Worm (Caenorhabditis elegans) whole organism, L2 larva: ENCODE results near the gene R04B5.6.
A peak's percentile ranks its signal among the peaks of the same experiment; 100 is the strongest.

ENCODE experiments used
- C34F6.9 ChIP-seq: fragments of 150-350 bp; optimal IDR thresholded peaks from 2 replicates; lab custom pipeline; 2014; ENCODE audit warnings: missing biosample characterization, missing genetic modification characterization
- F13H6.1 ChIP-seq: sonication (generic microtip); optimal IDR thresholded peaks from 2 replicates; lab custom pipeline; 2016; ENCODE audit warnings: missing genetic modification characterization, missing compliant biosample characterization
- R02D3.7 ChIP-seq: fragments of 150-350 bp; optimal IDR thresholded peaks from 2 replicates; lab custom pipeline; 2014; ENCODE audit warnings: missing biosample characterization, missing genetic modification characterization
- Y55F3AM.14 ChIP-seq: fragments of 200-800 bp; sonication (Bioruptor generic); optimal IDR thresholded peaks from 2 replicates; lab custom pipeline; 2018; ENCODE audit warnings: mild to moderate bottlenecking, missing genetic modification characterization, missing compliant biosample characterization
- ZK546.5 ChIP-seq: sonication (generic microtip); optimal IDR thresholded peaks from 2 replicates; lab custom pipeline; 2017; ENCODE audit warnings: missing biosample characterization, missing genetic modification characterization
- alr-1 ChIP-seq: fragments of 150-350 bp; optimal IDR thresholded peaks from 2 replicates; lab custom pipeline; 2014; ENCODE audit warnings: missing biosample characterization, missing genetic modification characterization
- aly-2 ChIP-seq: fragments of 150-350 bp; optimal IDR thresholded peaks from 2 replicates; lab custom pipeline; 2014; ENCODE audit warnings: missing biosample characterization, missing genetic modification characterization
- ama-1 ChIP-seq: fragments of 150-350 bp; optimal IDR thresholded peaks from 2 replicates; lab custom pipeline; 2018; ENCODE audit warnings: inconsistent platforms
- blmp-1 ChIP-seq: sonication (generic microtip); optimal IDR thresholded peaks from 2 replicates; lab custom pipeline; 2017; ENCODE audit warnings: missing genetic modification characterization, mild to moderate bottlenecking, missing compliant biosample characterization, antibody characterized with exemption, moderate library complexity; ENCODE audit not compliant: insufficient read depth
- ceh-16 ChIP-seq: fragments of 150-350 bp; optimal IDR thresholded peaks from 2 replicates; lab custom pipeline; 2014; ENCODE audit warnings: missing biosample characterization, missing genetic modification characterization
- ceh-82 ChIP-seq: fragments of 150-350 bp; optimal IDR thresholded peaks from 2 replicates; lab custom pipeline; 2014; ENCODE audit warnings: missing biosample characterization, missing genetic modification characterization
- crh-2 ChIP-seq: sonication (generic microtip); optimal IDR thresholded peaks from 2 replicates; lab custom pipeline; 2017; ENCODE audit warnings: missing biosample characterization, missing genetic modification characterization
- dmd-4 ChIP-seq: sonication (generic microtip); optimal IDR thresholded peaks from 2 replicates; lab custom pipeline; 2017; ENCODE audit warnings: missing biosample characterization, missing genetic modification characterization
- egl-27 ChIP-seq: sonication (generic microtip); optimal IDR thresholded peaks from 3 replicates; lab custom pipeline; 2017; ENCODE audit warnings: missing biosample characterization, missing genetic modification reagents, missing genetic modification characterization
- elt-1 ChIP-seq: fragments of 150-350 bp; optimal IDR thresholded peaks from 2 replicates; lab custom pipeline; 2014; ENCODE audit warnings: missing biosample characterization, missing genetic modification characterization
- elt-3 ChIP-seq: sonication (generic microtip); optimal IDR thresholded peaks from 2 replicates; lab custom pipeline; 2017; ENCODE audit warnings: missing biosample characterization, missing genetic modification characterization
- fos-1 ChIP-seq: fragments of 150-350 bp; optimal IDR thresholded peaks from 2 replicates; lab custom pipeline; 2014; ENCODE audit warnings: missing biosample characterization, missing genetic modification characterization
- gmeb-1 ChIP-seq: fragments of 150-350 bp; optimal IDR thresholded peaks from 2 replicates; lab custom pipeline; 2014; ENCODE audit warnings: missing biosample characterization, missing genetic modification characterization
- lin-11 ChIP-seq: fragments of 150-350 bp; sonication (generic microtip); optimal IDR thresholded peaks from 2 replicates; lab custom pipeline; 2014; ENCODE audit warnings: missing biosample characterization, missing genetic modification characterization, inconsistent platforms, mixed read lengths
- lin-13 ChIP-seq: fragments of 150-350 bp; optimal IDR thresholded peaks from 2 replicates; lab custom pipeline; 2014; ENCODE audit warnings: missing biosample characterization, missing genetic modification reagents, missing genetic modification characterization
- lin-39 ChIP-seq: fragments of 150-350 bp; optimal IDR thresholded peaks from 2 replicates; lab custom pipeline; 2014; ENCODE audit warnings: missing biosample characterization, missing genetic modification reagents, missing genetic modification characterization
- lsy-2 ChIP-seq, 2 experiments: fragments of 150-350 bp in 1 of 2; sonication (generic microtip) in 1 of 2; optimal IDR thresholded peaks; 2 replicates each; lab custom pipeline; 2014 to 2017; ENCODE audit warnings: missing biosample characterization in 2 of 2, missing genetic modification characterization in 2 of 2
- mab-5 ChIP-seq: fragments of 150-350 bp; optimal IDR thresholded peaks from 2 replicates; lab custom pipeline; 2014; ENCODE audit warnings: missing biosample characterization, missing genetic modification characterization
- mbf-1 ChIP-seq: sonication (generic microtip); optimal IDR thresholded peaks from 2 replicates; lab custom pipeline; 2017; ENCODE audit warnings: missing biosample characterization, missing genetic modification characterization
- mdl-1 ChIP-seq, 2 experiments: fragments of 150-350 bp in 1 of 2; sonication (generic microtip) in 1 of 2; optimal IDR thresholded peaks; 2 replicates each; lab custom pipeline; 2017; ENCODE audit warnings: missing biosample characterization in 2 of 2, missing genetic modification characterization in 2 of 2
- nhr-10 ChIP-seq: sonication (generic microtip); optimal IDR thresholded peaks from 2 replicates; lab custom pipeline; 2017; ENCODE audit warnings: missing biosample characterization, missing genetic modification characterization
- nhr-11 ChIP-seq: fragments of 150-350 bp; optimal IDR thresholded peaks from 2 replicates; lab custom pipeline; 2014; ENCODE audit warnings: missing biosample characterization, missing genetic modification characterization
- nhr-12 ChIP-seq: fragments of 150-350 bp; optimal IDR thresholded peaks from 2 replicates; lab custom pipeline; 2014; ENCODE audit warnings: missing biosample characterization, missing genetic modification characterization
- nhr-129 ChIP-seq: fragments of 150-350 bp; optimal IDR thresholded peaks from 2 replicates; lab custom pipeline; 2014; ENCODE audit warnings: missing biosample characterization, missing genetic modification characterization
- nhr-21 ChIP-seq: fragments of 150-350 bp; optimal IDR thresholded peaks from 2 replicates; lab custom pipeline; 2014; ENCODE audit warnings: missing biosample characterization, missing genetic modification characterization
- nhr-23 ChIP-seq: fragments of 150-350 bp; optimal IDR thresholded peaks from 2 replicates; lab custom pipeline; 2014; ENCODE audit warnings: missing biosample characterization, missing genetic modification reagents, missing genetic modification characterization
- nhr-237 ChIP-seq: fragments of 150-350 bp; optimal IDR thresholded peaks from 2 replicates; lab custom pipeline; 2014; ENCODE audit warnings: missing biosample characterization, missing genetic modification characterization
- nhr-25 ChIP-seq: fragments of 150-350 bp; sonication (generic microtip); optimal IDR thresholded peaks from 3 replicates; lab custom pipeline; 2014; ENCODE audit warnings: missing biosample characterization, missing genetic modification characterization
- nhr-6 ChIP-seq: fragments of 150-350 bp; optimal IDR thresholded peaks from 2 replicates; lab custom pipeline; 2014; ENCODE audit warnings: missing biosample characterization, missing genetic modification characterization
- nhr-77 ChIP-seq: fragments of 150-350 bp; optimal IDR thresholded peaks from 2 replicates; lab custom pipeline; 2014; ENCODE audit warnings: missing biosample characterization, missing genetic modification characterization
- peb-1 ChIP-seq: fragments of 150-350 bp; optimal IDR thresholded peaks from 2 replicates; lab custom pipeline; 2014; ENCODE audit warnings: missing biosample characterization, missing genetic modification characterization
- sem-4 ChIP-seq: fragments of 150-350 bp; optimal IDR thresholded peaks from 2 replicates; lab custom pipeline; 2014; ENCODE audit warnings: missing biosample characterization, missing genetic modification reagents, missing genetic modification characterization
- skn-1 ChIP-seq: sonication (generic microtip); optimal IDR thresholded peaks from 2 replicates; lab custom pipeline; 2017; ENCODE audit warnings: missing biosample characterization, missing genetic modification characterization
- sma-3 ChIP-seq: sonication (generic microtip); optimal IDR thresholded peaks from 2 replicates; lab custom pipeline; 2016; ENCODE audit warnings: missing genetic modification reagents, missing genetic modification characterization, missing compliant biosample characterization
- sma-9 ChIP-seq, 2 experiments: fragments of 150-350 bp in 1 of 2; sonication (generic microtip) in 1 of 2; optimal IDR thresholded peaks; 2 replicates each; lab custom pipeline; 2014 to 2016; ENCODE audit warnings: missing genetic modification characterization in 2 of 2, mild to moderate bottlenecking in 1 of 2, missing biosample characterization in 1 of 2, missing compliant biosample characterization in 1 of 2, missing genetic modification reagents in 1 of 2, moderate library complexity in 1 of 2
- snpc-4 ChIP-seq: fragments of 150-350 bp; optimal IDR thresholded peaks from 2 replicates; lab custom pipeline; 2014; ENCODE audit warnings: missing biosample characterization, missing genetic modification characterization
- unc-39 ChIP-seq: fragments of 150-350 bp; optimal IDR thresholded peaks from 2 replicates; lab custom pipeline; 2014; ENCODE audit warnings: missing biosample characterization, missing genetic modification characterization
- unc-55 ChIP-seq: fragments of 150-350 bp; sonication (generic microtip); optimal IDR thresholded peaks from 3 replicates; lab custom pipeline; 2014; ENCODE audit warnings: missing biosample characterization, missing genetic modification reagents, missing genetic modification characterization
- unc-62 ChIP-seq: fragments of 150-350 bp; optimal IDR thresholded peaks from 2 replicates; lab custom pipeline; 2014; ENCODE audit warnings: missing biosample characterization, missing genetic modification reagents, missing genetic modification characterization
- zag-1 ChIP-seq: fragments of 150-350 bp; optimal IDR thresholded peaks from 2 replicates; lab custom pipeline; 2014; ENCODE audit warnings: missing biosample characterization, missing genetic modification characterization
- ztf-1 ChIP-seq: fragments of 200-800 bp; sonication (Bioruptor generic); conservative IDR thresholded peaks from 2 replicates; pipeline ENCODE4 v1.3.6; 2022; ENCODE audit warnings: missing genetic modification characterization, missing compliant biosample characterization
- ztf-11 ChIP-seq: sonication (generic microtip); optimal IDR thresholded peaks from 2 replicates; lab custom pipeline; 2017; ENCODE audit warnings: missing biosample characterization, missing genetic modification characterization
- ztf-4 ChIP-seq: fragments of 150-350 bp; optimal IDR thresholded peaks from 2 replicates; lab custom pipeline; 2014; ENCODE audit warnings: missing biosample characterization, missing genetic modification characterization

R04B5.6 gene

ce11 chrV:10043234-10043796 lies 41.6 kb upstream of the R04B5.6 start, which contains the start of gene T06E8.8:
TSS of gene T06E8.8 (plus strand) at chrV:10043746.
- TF ChIP-seq nhr-237 (tag; lab: Kevin White, UChicago) (no peak), ceh-16 (no peak), elt-3 (tag; lab: Kevin White, UChicago) (no peak), nhr-25 (tag; lab: Kevin White, UChicago) (peak; percentile 87), mdl-1 (tag; optimal IDR thresholded peaks at IDR 0.05; lab: Kevin White, UChicago) (peak; percentile 48 to 50), dmd-4 (tag; lab: Kevin White, UChicago) (no peak), unc-55 (GFP tag; lab: Kevin White, UChicago) (peak; percentile 74), lin-39 (tag; lab: Kevin White, UChicago) (no peak), lin-11 (tag; lab: Kevin White, UChicago) (no peak), lin-13 (GFP tag; lab: Kevin White, UChicago) (peak; percentile 31), unc-62 (GFP tag; lab: Kevin White, UChicago) (no peak), aly-2 (tag; lab: Kevin White, UChicago) (no peak), sma-3 (GFP tag; lab: Kevin White, UChicago) (peak; percentile 86), peb-1 (no peak), nhr-6 (tag; lab: Kevin White, UChicago) (peak; percentile 83), nhr-77 (tag; lab: Kevin White, UChicago) (no peak), egl-27 (tag; lab: Kevin White, UChicago) (peak; percentile 63), gmeb-1 (tag; lab: Kevin White, UChicago) (peak; percentile 58), fos-1 (tag; lab: Kevin White, UChicago) (peak; percentile 56), Y55F3AM.14 (GFP tag; lab: Kevin White, UChicago) (peak; percentile 20), nhr-129 (peak; percentile 78), blmp-1 (peak; percentile 87), snpc-4 (tag; lab: Kevin White, UChicago) (no peak), unc-39 (tag; lab: Kevin White, UChicago) (no peak), ztf-4 (tag; lab: Kevin White, UChicago) (no peak), C34F6.9 (tag; lab: Kevin White, UChicago) (peak; percentile 48), ceh-82 (tag; lab: Kevin White, UChicago) (no peak), alr-1 (tag; lab: Kevin White, UChicago) (no peak), nhr-12 (tag; lab: Kevin White, UChicago) (no peak), crh-2 (tag; lab: Kevin White, UChicago) (peak; percentile 70), lsy-2 (tag; optimal IDR thresholded peaks at IDR 0.05; lab: Kevin White, UChicago) (peak in 1 of 2 experiments; percentile 83), sem-4 (peak; percentile 82), elt-1 (no peak), ztf-1 (no peak), sma-9 (GFP tag; optimal IDR thresholded peaks at IDR 0.05; lab: Kevin White, UChicago) (peak; percentile 93), sma-9 (tag; optimal IDR thresholded peaks at IDR 0.05; lab: Kevin White, UChicago) (no peak), F13H6.1 (tag; lab: Kevin White, UChicago) (peak; percentile 81), nhr-10 (tag; lab: Kevin White, UChicago) (no peak), mab-5 (no peak), nhr-11 (tag; lab: Kevin White, UChicago) (no peak), R02D3.7 (tag; lab: Kevin White, UChicago) (no peak), ztf-11 (tag; lab: Kevin White, UChicago) (no peak), skn-1 (no peak), ama-1 (no peak), nhr-21 (tag; lab: Kevin White, UChicago) (peak; percentile 72), ZK546.5 (tag; lab: Kevin White, UChicago) (no peak), nhr-23 (tag; lab: Kevin White, UChicago) (no peak), mbf-1 (no peak), zag-1 (tag; lab: Kevin White, UChicago) (no peak)
- TF ChIP-seq, all 48 proteins: peak for 19
